Fruit fly (Drosophila melanogaster) whole organism, wandering third instar larva: Measurements from ENCODE around the gene slou.
A peak's percentile ranks its signal among the peaks of the same experiment; 100 is the strongest.

Source experiments
- Abd-B ChIP-seq: fragments of >200 bp; optimal IDR thresholded peaks from 2 replicates; lab custom pipeline; 2017; ENCODE audit warnings: missing biosample characterization, missing genetic modification characterization
- CG32264 ChIP-seq: fragments of 200-800 bp; sonication (Bioruptor generic); optimal IDR thresholded peaks from 2 replicates; lab custom pipeline; 2016; ENCODE audit warnings: missing biosample characterization, missing genetic modification characterization
- CrebA ChIP-seq: fragments of 200-800 bp; sonication (Bioruptor generic); optimal IDR thresholded peaks from 2 replicates; lab custom pipeline; 2016; ENCODE audit warnings: missing biosample characterization, mild to moderate bottlenecking, missing genetic modification characterization, borderline replicate concordance
- Hnf4 ChIP-seq: fragments of 200-800 bp; sonication (Bioruptor generic); optimal IDR thresholded peaks from 2 replicates; lab custom pipeline; 2016; ENCODE audit warnings: missing biosample characterization, mild to moderate bottlenecking, missing genetic modification characterization
- Hr78 ChIP-seq: fragments of >200 bp; optimal IDR thresholded peaks from 2 replicates; lab custom pipeline; 2017; ENCODE audit warnings: missing biosample characterization, missing genetic modification characterization
- Hr83 ChIP-seq: fragments of 200-300 bp; sonication (Bioruptor generic); optimal IDR thresholded peaks from 2 replicates; lab custom pipeline; 2016; ENCODE audit warnings: missing biosample characterization, mild to moderate bottlenecking, missing genetic modification characterization, moderate library complexity; ENCODE audit not compliant: poor library complexity, severe bottlenecking
- Mio ChIP-seq: sonication (Bioruptor generic); optimal IDR thresholded peaks from 2 replicates; lab custom pipeline; 2016; ENCODE audit warnings: missing biosample characterization, missing genetic modification characterization
- Myc ChIP-seq: fragments of >200 bp; optimal IDR thresholded peaks from 2 replicates; lab custom pipeline; 2017
- OdsH ChIP-seq: fragments of 200-800 bp; sonication (Bioruptor generic); optimal IDR thresholded peaks from 2 replicates; lab custom pipeline; 2016; ENCODE audit warnings: missing biosample characterization, mild to moderate bottlenecking, missing genetic modification characterization
- brk ChIP-seq: fragments of 200-800 bp; sonication (Bioruptor generic); optimal IDR thresholded peaks from 2 replicates; lab custom pipeline; 2016; ENCODE audit warnings: missing biosample characterization, mild to moderate bottlenecking, missing genetic modification characterization
- foxo ChIP-seq, 2 experiments: fragments of 200-800 bp; sonication (Bioruptor generic); optimal IDR thresholded peaks; 2 replicates in 1 of 2; 3 replicates in 1 of 2; lab custom pipeline; 2016 to 2017; ENCODE audit warnings: missing biosample characterization in 2 of 2, missing genetic modification characterization in 2 of 2
- fru ChIP-seq: fragments of 200-800 bp; sonication (Bioruptor generic); optimal IDR thresholded peaks from 3 replicates; lab custom pipeline; 2016; ENCODE audit warnings: missing biosample characterization, mild to moderate bottlenecking, missing genetic modification characterization
- psq ChIP-seq: fragments of 200-800 bp; sonication (Bioruptor generic); optimal IDR thresholded peaks from 3 replicates; lab custom pipeline; 2017; ENCODE audit warnings: missing biosample characterization, mild to moderate bottlenecking, missing genetic modification characterization, moderate library complexity
- rgr ChIP-seq: fragments of 200-800 bp; sonication (Bioruptor generic); optimal IDR thresholded peaks from 3 replicates; lab custom pipeline; 2016; ENCODE audit warnings: missing biosample characterization, mild to moderate bottlenecking, missing genetic modification characterization

DNA sequence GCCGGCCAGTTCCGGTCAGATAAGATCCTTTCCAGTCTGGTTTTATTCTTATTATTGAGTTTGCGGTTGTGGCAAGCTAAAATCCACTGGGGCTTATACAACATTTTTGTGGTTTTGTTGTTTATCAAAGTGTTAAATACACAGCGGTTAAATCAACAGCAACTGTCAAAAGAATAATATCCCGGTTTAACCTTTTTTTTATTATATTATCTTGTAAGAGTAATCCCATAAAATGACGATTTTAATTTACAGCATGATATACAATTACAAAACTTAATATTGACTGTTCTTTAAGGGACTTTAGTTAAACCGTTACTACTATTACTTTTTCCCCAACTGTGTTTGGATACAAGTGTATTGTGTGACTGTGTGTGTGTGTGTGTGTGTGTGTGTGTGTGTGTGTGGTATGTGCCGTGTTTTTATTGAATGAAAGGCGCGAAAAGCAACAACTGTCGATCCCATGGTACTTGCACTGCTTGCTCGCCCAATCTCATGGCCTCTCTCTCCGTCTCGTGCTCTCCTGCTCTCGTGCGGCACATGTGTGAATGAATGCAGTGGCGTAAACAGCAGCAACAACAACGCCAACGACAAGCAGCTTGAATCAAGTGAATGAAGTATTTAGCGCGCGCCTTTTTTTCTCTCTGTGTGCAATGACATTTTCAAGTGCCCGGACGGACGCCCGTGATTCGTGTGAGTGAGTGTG is 32.7 kb upstream of the slou start:
- TF ChIP-seq Hr83 (GFP tag; lab: Kevin White, UChicago), result no peak
- TF ChIP-seq Hnf4 (GFP tag; lab: Kevin White, UChicago), result peak; percentile 42
- TF ChIP-seq rgr (GFP tag; lab: Kevin White, UChicago), result no peak
- no peak for TF ChIP-seq Mio
- peak; percentile 50 for TF ChIP-seq OdsH (GFP tag; lab: Kevin White, UChicago)
- TF ChIP-seq psq (GFP tag; lab: Kevin White, UChicago), result peak; percentile 49
- TF ChIP-seq foxo (GFP tag; optimal IDR thresholded peaks at IDR 0.05; lab: Kevin White, UChicago), result peak in 1 of 2 experiments; percentile 23
- no peak for TF ChIP-seq CrebA (GFP tag; lab: Kevin White, UChicago)
- no peak for TF ChIP-seq Hr78 (GFP tag; lab: Kevin White, UChicago)
- peak; percentile 16 for TF ChIP-seq fru (GFP tag; lab: Kevin White, UChicago)
- no peak for TF ChIP-seq CG32264 (GFP tag; lab: Kevin White, UChicago)
- no peak for TF ChIP-seq brk
- TF ChIP-seq Myc, result no peak
- no peak for TF ChIP-seq Abd-B (GFP tag; lab: Kevin White, UChicago)
